Worm (Caenorhabditis elegans) whole organism, L3 larva: ENCODE data around the gene C38C10.3.

ENCODE experiments used
- aly-2 ChIP-seq: fragments of 150-350 bp; optimal IDR thresholded peaks from 2 replicates; lab custom pipeline; 2014; ENCODE audit warnings: missing biosample characterization, missing genetic modification characterization
- ama-1 ChIP-seq: fragments of 150-350 bp; optimal IDR thresholded peaks from 2 replicates; lab custom pipeline; 2018
- ceh-82 ChIP-seq: fragments of 150-350 bp; optimal IDR thresholded peaks from 2 replicates; lab custom pipeline; 2014; ENCODE audit warnings: missing biosample characterization, missing genetic modification characterization
- fkh-2 ChIP-seq: fragments of 150-350 bp; optimal IDR thresholded peaks from 2 replicates; lab custom pipeline; 2014; ENCODE audit warnings: missing biosample characterization, missing genetic modification reagents, missing genetic modification characterization
- fos-1 ChIP-seq: fragments of 150-350 bp; optimal IDR thresholded peaks from 2 replicates; lab custom pipeline; 2014; ENCODE audit warnings: missing biosample characterization, missing genetic modification characterization
- hmg-11 ChIP-seq: sonication (generic microtip); optimal IDR thresholded peaks from 2 replicates; lab custom pipeline; 2016; ENCODE audit warnings: missing genetic modification characterization, missing compliant biosample characterization
- nhr-12 ChIP-seq: fragments of 150-350 bp; optimal IDR thresholded peaks from 2 replicates; lab custom pipeline; 2014; ENCODE audit warnings: missing biosample characterization, missing genetic modification characterization
- nhr-237 ChIP-seq: fragments of 150-350 bp; optimal IDR thresholded peaks from 2 replicates; lab custom pipeline; 2014; ENCODE audit warnings: missing biosample characterization, missing genetic modification characterization
- nhr-77 ChIP-seq: fragments of 150-350 bp; optimal IDR thresholded peaks from 2 replicates; lab custom pipeline; 2014; ENCODE audit warnings: missing biosample characterization, missing genetic modification characterization
- unc-39 ChIP-seq: sonication (generic microtip); optimal IDR thresholded peaks from 4 replicates; lab custom pipeline; 2017; ENCODE audit warnings: missing biosample characterization, missing genetic modification characterization
- unc-62 ChIP-seq: fragments of 150-350 bp; sonication (generic microtip); optimal IDR thresholded peaks from 4 replicates; lab custom pipeline; 2014; ENCODE audit warnings: missing biosample characterization, missing genetic modification reagents, missing genetic modification characterization

DNA sequence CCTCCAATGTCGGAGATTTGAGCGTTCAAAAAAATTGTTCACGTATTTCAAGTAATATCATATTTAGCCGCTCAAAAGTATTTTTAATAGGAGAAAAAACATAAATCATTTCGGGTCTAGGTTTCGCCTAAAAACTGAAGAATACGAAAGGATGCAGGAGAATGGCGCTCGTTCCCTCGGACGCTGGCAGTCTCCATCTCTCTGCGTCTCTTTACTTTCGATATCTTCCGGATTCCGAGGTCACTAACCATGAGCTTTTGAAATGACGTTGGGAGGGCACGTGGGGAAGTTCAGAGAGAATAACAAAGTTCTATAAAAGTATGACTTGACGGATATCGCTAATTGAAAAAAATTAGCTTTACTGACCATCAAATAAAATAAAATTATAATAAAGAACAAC, 5.5 kb upstream of the C38C10.3 start:
- TF ChIP-seq nhr-77 (tag; lab: Kevin White, UChicago) (no peak), fos-1 (tag; lab: Kevin White, UChicago) (no peak), fkh-2 (tag; lab: Kevin White, UChicago) (no peak), ceh-82 (tag; lab: Kevin White, UChicago) (no peak), nhr-12 (tag; lab: Kevin White, UChicago) (no peak), unc-39 (no peak), nhr-237 (tag; lab: Kevin White, UChicago) (no peak), hmg-11 (tag; lab: Kevin White, UChicago) (no peak), aly-2 (no peak), ama-1 (lab: Kevin White, UChicago) (no peak), unc-62 (GFP tag; lab: Kevin White, UChicago) (no peak)
